Worm (Caenorhabditis elegans) whole organism, L2 larva: ENCODE results near the gene C30G12.6.

Experiments used
- F13H6.1 ChIP-seq: sonication (generic microtip); optimal IDR thresholded peaks from 2 replicates; lab custom pipeline; 2016; ENCODE audit warnings: missing genetic modification characterization, missing compliant biosample characterization
- R02D3.7 ChIP-seq: fragments of 150-350 bp; optimal IDR thresholded peaks from 2 replicates; lab custom pipeline; 2014; ENCODE audit warnings: missing biosample characterization, missing genetic modification characterization
- Y55F3AM.14 ChIP-seq: fragments of 200-800 bp; sonication (Bioruptor generic); optimal IDR thresholded peaks from 2 replicates; lab custom pipeline; 2018; ENCODE audit warnings: mild to moderate bottlenecking, missing genetic modification characterization, missing compliant biosample characterization
- ZK546.5 ChIP-seq: sonication (generic microtip); optimal IDR thresholded peaks from 2 replicates; lab custom pipeline; 2017; ENCODE audit warnings: missing biosample characterization, missing genetic modification characterization
- alr-1 ChIP-seq: fragments of 150-350 bp; optimal IDR thresholded peaks from 2 replicates; lab custom pipeline; 2014; ENCODE audit warnings: missing biosample characterization, missing genetic modification characterization
- aly-2 ChIP-seq: fragments of 150-350 bp; optimal IDR thresholded peaks from 2 replicates; lab custom pipeline; 2014; ENCODE audit warnings: missing biosample characterization, missing genetic modification characterization
- ama-1 ChIP-seq: fragments of 150-350 bp; optimal IDR thresholded peaks from 2 replicates; lab custom pipeline; 2018; ENCODE audit warnings: inconsistent platforms
- blmp-1 ChIP-seq: sonication (generic microtip); optimal IDR thresholded peaks from 2 replicates; lab custom pipeline; 2017; ENCODE audit warnings: missing genetic modification characterization, mild to moderate bottlenecking, missing compliant biosample characterization, antibody characterized with exemption, moderate library complexity; ENCODE audit not compliant: insufficient read depth
- ceh-16 ChIP-seq: fragments of 150-350 bp; optimal IDR thresholded peaks from 2 replicates; lab custom pipeline; 2014; ENCODE audit warnings: missing biosample characterization, missing genetic modification characterization
- ceh-82 ChIP-seq: fragments of 150-350 bp; optimal IDR thresholded peaks from 2 replicates; lab custom pipeline; 2014; ENCODE audit warnings: missing biosample characterization, missing genetic modification characterization
- crh-2 ChIP-seq: sonication (generic microtip); optimal IDR thresholded peaks from 2 replicates; lab custom pipeline; 2017; ENCODE audit warnings: missing biosample characterization, missing genetic modification characterization
- dmd-4 ChIP-seq: sonication (generic microtip); optimal IDR thresholded peaks from 2 replicates; lab custom pipeline; 2017; ENCODE audit warnings: missing biosample characterization, missing genetic modification characterization
- egl-27 ChIP-seq: sonication (generic microtip); optimal IDR thresholded peaks from 3 replicates; lab custom pipeline; 2017; ENCODE audit warnings: missing biosample characterization, missing genetic modification reagents, missing genetic modification characterization
- elt-1 ChIP-seq: fragments of 150-350 bp; optimal IDR thresholded peaks from 2 replicates; lab custom pipeline; 2014; ENCODE audit warnings: missing biosample characterization, missing genetic modification characterization
- elt-3 ChIP-seq: sonication (generic microtip); optimal IDR thresholded peaks from 2 replicates; lab custom pipeline; 2017; ENCODE audit warnings: missing biosample characterization, missing genetic modification characterization
- fos-1 ChIP-seq: fragments of 150-350 bp; optimal IDR thresholded peaks from 2 replicates; lab custom pipeline; 2014; ENCODE audit warnings: missing biosample characterization, missing genetic modification characterization
- gmeb-1 ChIP-seq: fragments of 150-350 bp; optimal IDR thresholded peaks from 2 replicates; lab custom pipeline; 2014; ENCODE audit warnings: missing biosample characterization, missing genetic modification characterization
- lin-11 ChIP-seq: fragments of 150-350 bp; sonication (generic microtip); optimal IDR thresholded peaks from 2 replicates; lab custom pipeline; 2014; ENCODE audit warnings: missing biosample characterization, missing genetic modification characterization, inconsistent platforms, mixed read lengths
- lin-13 ChIP-seq: fragments of 150-350 bp; optimal IDR thresholded peaks from 2 replicates; lab custom pipeline; 2014; ENCODE audit warnings: missing biosample characterization, missing genetic modification reagents, missing genetic modification characterization
- lsy-2 ChIP-seq, 2 experiments: fragments of 150-350 bp in 1 of 2; sonication (generic microtip) in 1 of 2; optimal IDR thresholded peaks; 2 replicates each; lab custom pipeline; 2014 to 2017; ENCODE audit warnings: missing biosample characterization in 2 of 2, missing genetic modification characterization in 2 of 2
- mab-5 ChIP-seq: fragments of 150-350 bp; optimal IDR thresholded peaks from 2 replicates; lab custom pipeline; 2014; ENCODE audit warnings: missing biosample characterization, missing genetic modification characterization
- mbf-1 ChIP-seq: sonication (generic microtip); optimal IDR thresholded peaks from 2 replicates; lab custom pipeline; 2017; ENCODE audit warnings: missing biosample characterization, missing genetic modification characterization
- mdl-1 ChIP-seq, 2 experiments: fragments of 150-350 bp in 1 of 2; sonication (generic microtip) in 1 of 2; optimal IDR thresholded peaks; 2 replicates each; lab custom pipeline; 2017; ENCODE audit warnings: missing biosample characterization in 2 of 2, missing genetic modification characterization in 2 of 2
- nhr-10 ChIP-seq: sonication (generic microtip); optimal IDR thresholded peaks from 2 replicates; lab custom pipeline; 2017; ENCODE audit warnings: missing biosample characterization, missing genetic modification characterization
- nhr-11 ChIP-seq: fragments of 150-350 bp; optimal IDR thresholded peaks from 2 replicates; lab custom pipeline; 2014; ENCODE audit warnings: missing biosample characterization, missing genetic modification characterization
- nhr-12 ChIP-seq: fragments of 150-350 bp; optimal IDR thresholded peaks from 2 replicates; lab custom pipeline; 2014; ENCODE audit warnings: missing biosample characterization, missing genetic modification characterization
- nhr-21 ChIP-seq: fragments of 150-350 bp; optimal IDR thresholded peaks from 2 replicates; lab custom pipeline; 2014; ENCODE audit warnings: missing biosample characterization, missing genetic modification characterization
- nhr-23 ChIP-seq: fragments of 150-350 bp; optimal IDR thresholded peaks from 2 replicates; lab custom pipeline; 2014; ENCODE audit warnings: missing biosample characterization, missing genetic modification reagents, missing genetic modification characterization
- nhr-237 ChIP-seq: fragments of 150-350 bp; optimal IDR thresholded peaks from 2 replicates; lab custom pipeline; 2014; ENCODE audit warnings: missing biosample characterization, missing genetic modification characterization
- nhr-25 ChIP-seq: fragments of 150-350 bp; sonication (generic microtip); optimal IDR thresholded peaks from 3 replicates; lab custom pipeline; 2014; ENCODE audit warnings: missing biosample characterization, missing genetic modification characterization
- nhr-6 ChIP-seq: fragments of 150-350 bp; optimal IDR thresholded peaks from 2 replicates; lab custom pipeline; 2014; ENCODE audit warnings: missing biosample characterization, missing genetic modification characterization
- peb-1 ChIP-seq: fragments of 150-350 bp; optimal IDR thresholded peaks from 2 replicates; lab custom pipeline; 2014; ENCODE audit warnings: missing biosample characterization, missing genetic modification characterization
- sem-4 ChIP-seq: fragments of 150-350 bp; optimal IDR thresholded peaks from 2 replicates; lab custom pipeline; 2014; ENCODE audit warnings: missing biosample characterization, missing genetic modification reagents, missing genetic modification characterization
- skn-1 ChIP-seq: sonication (generic microtip); optimal IDR thresholded peaks from 2 replicates; lab custom pipeline; 2017; ENCODE audit warnings: missing biosample characterization, missing genetic modification characterization
- sma-3 ChIP-seq: sonication (generic microtip); optimal IDR thresholded peaks from 2 replicates; lab custom pipeline; 2016; ENCODE audit warnings: missing genetic modification reagents, missing genetic modification characterization, missing compliant biosample characterization
- sma-9 ChIP-seq, 2 experiments: fragments of 150-350 bp in 1 of 2; sonication (generic microtip) in 1 of 2; optimal IDR thresholded peaks; 2 replicates each; lab custom pipeline; 2014 to 2016; ENCODE audit warnings: missing genetic modification characterization in 2 of 2, mild to moderate bottlenecking in 1 of 2, missing biosample characterization in 1 of 2, missing compliant biosample characterization in 1 of 2, missing genetic modification reagents in 1 of 2, moderate library complexity in 1 of 2
- unc-39 ChIP-seq: fragments of 150-350 bp; optimal IDR thresholded peaks from 2 replicates; lab custom pipeline; 2014; ENCODE audit warnings: missing biosample characterization, missing genetic modification characterization
- unc-55 ChIP-seq: fragments of 150-350 bp; sonication (generic microtip); optimal IDR thresholded peaks from 3 replicates; lab custom pipeline; 2014; ENCODE audit warnings: missing biosample characterization, missing genetic modification reagents, missing genetic modification characterization
- unc-62 ChIP-seq: fragments of 150-350 bp; optimal IDR thresholded peaks from 2 replicates; lab custom pipeline; 2014; ENCODE audit warnings: missing biosample characterization, missing genetic modification reagents, missing genetic modification characterization
- zag-1 ChIP-seq: fragments of 150-350 bp; optimal IDR thresholded peaks from 2 replicates; lab custom pipeline; 2014; ENCODE audit warnings: missing biosample characterization, missing genetic modification characterization
- ztf-1 ChIP-seq: fragments of 200-800 bp; sonication (Bioruptor generic); conservative IDR thresholded peaks from 2 replicates; pipeline ENCODE4 v1.3.6; 2022; ENCODE audit warnings: missing genetic modification characterization, missing compliant biosample characterization
- ztf-11 ChIP-seq: sonication (generic microtip); optimal IDR thresholded peaks from 2 replicates; lab custom pipeline; 2017; ENCODE audit warnings: missing biosample characterization, missing genetic modification characterization
- ztf-4 ChIP-seq: fragments of 150-350 bp; optimal IDR thresholded peaks from 2 replicates; lab custom pipeline; 2014; ENCODE audit warnings: missing biosample characterization, missing genetic modification characterization

Gene C30G12.6

DNA sequence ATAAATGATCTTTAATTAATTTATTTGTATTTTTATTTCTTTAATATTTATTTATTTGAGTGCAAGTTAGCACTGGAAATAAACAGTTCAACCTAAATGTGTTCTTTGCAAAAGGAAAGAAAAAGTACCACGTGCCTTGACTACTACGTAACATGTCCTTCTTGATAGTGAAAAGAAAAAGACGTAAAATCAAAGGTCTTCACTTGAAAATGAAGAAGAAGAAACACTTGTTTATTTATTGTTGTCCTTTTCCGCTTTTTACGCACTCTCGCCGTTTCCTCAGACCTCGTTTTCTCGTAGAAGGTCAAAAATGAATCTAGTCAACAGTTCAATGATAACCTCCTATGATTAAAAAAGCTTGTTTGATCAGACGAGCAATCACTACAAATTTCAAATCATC, 17.9 kb downstream of the C30G12.6 start (continued):
- no peak for TF ChIP-seq skn-1
- TF ChIP-seq unc-62 (GFP tag; lab: Kevin White, UChicago), result no peak
- TF ChIP-seq zag-1, result no peak
- no peak for TF ChIP-seq mbf-1 (tag; lab: Kevin White, UChicago)
- TF ChIP-seq ztf-11 (tag; lab: Kevin White, UChicago), result no peak
- peak; percentile 68 for TF ChIP-seq nhr-21
- TF ChIP-seq nhr-12 (tag; lab: Kevin White, UChicago), result no peak

DNA sequence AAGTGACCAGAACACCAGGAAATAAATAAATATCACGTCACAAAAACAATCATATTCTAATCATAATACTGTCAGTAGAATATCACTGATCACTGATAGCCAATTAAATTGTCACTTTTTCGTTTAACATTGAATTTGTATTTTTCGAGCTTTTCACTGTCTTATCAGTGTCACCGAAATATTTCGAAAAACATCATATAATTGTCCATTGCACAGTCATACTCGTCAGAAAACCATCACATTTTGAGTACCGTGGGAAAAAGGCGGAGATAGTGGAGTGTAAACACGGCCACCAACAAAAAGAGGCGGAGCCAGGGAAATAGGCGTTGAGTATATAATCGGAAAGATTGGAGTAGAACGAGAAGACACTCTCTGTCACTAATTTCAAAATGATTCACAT, 18.6 kb downstream of the C30G12.6 start:
- TF ChIP-seq fos-1 (tag; lab: Kevin White, UChicago) (peak; percentile 83), nhr-25 (tag; lab: Kevin White, UChicago) (no peak), ztf-1 (GFP tag; lab: Robert Waterston, UW) (no peak), crh-2 (tag; lab: Kevin White, UChicago) (peak; percentile 29), skn-1 (peak; percentile 7), F13H6.1 (tag; lab: Kevin White, UChicago) (peak; percentile 32), sma-9 (GFP tag; optimal IDR thresholded peaks at IDR 0.05; lab: Kevin White, UChicago) (peak; percentile 39), sma-9 (tag; optimal IDR thresholded peaks at IDR 0.05; lab: Kevin White, UChicago) (no peak), nhr-12 (tag; lab: Kevin White, UChicago) (no peak)

DNA sequence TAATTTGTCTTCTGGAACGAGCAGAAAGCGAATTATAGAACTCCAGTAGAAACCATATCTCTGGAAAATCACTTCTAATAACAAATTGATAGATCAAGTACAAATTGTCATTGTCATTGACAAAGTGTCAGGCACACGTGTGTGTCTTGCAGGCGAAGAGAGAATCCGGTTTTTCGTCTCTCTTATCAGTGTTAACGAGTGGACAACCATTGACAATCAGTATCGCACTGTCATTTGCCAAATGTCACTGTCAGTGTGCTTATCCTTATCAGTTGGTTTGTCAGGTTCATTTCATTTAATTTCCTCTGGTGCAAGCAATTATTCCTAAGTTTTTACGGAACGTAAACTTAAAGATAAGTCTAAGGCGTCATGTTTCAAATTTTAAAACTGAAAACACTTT, 22.3 kb downstream of the C30G12.6 start:
- TF ChIP-seq lsy-2 (tag; optimal IDR thresholded peaks at IDR 0.05; lab: Kevin White, UChicago) (no peak), fos-1 (tag; lab: Kevin White, UChicago) (peak; percentile 80), gmeb-1 (tag; lab: Kevin White, UChicago) (no peak), nhr-21 (peak; percentile 51), nhr-23 (no peak), nhr-10 (no peak), F13H6.1 (tag; lab: Kevin White, UChicago) (no peak), R02D3.7 (no peak), mbf-1 (tag; lab: Kevin White, UChicago) (no peak), lin-13 (GFP tag; lab: Kevin White, UChicago) (no peak), nhr-11 (tag; lab: Kevin White, UChicago) (no peak), nhr-6 (tag; lab: Kevin White, UChicago) (no peak), unc-55 (GFP tag; lab: Kevin White, UChicago) (no peak), sma-9 (GFP tag; optimal IDR thresholded peaks at IDR 0.05; lab: Kevin White, UChicago) (peak; percentile 57), sma-9 (tag; optimal IDR thresholded peaks at IDR 0.05; lab: Kevin White, UChicago) (no peak), blmp-1 (tag; lab: Kevin White, UChicago) (no peak), mab-5 (tag; lab: Kevin White, UChicago) (no peak), aly-2 (tag; lab: Kevin White, UChicago) (no peak), egl-27 (tag; lab: Kevin White, UChicago) (no peak), sem-4 (tag; lab: Kevin White, UChicago) (no peak), dmd-4 (tag; lab: Kevin White, UChicago) (no peak), peb-1 (tag; lab: Kevin White, UChicago) (no peak), crh-2 (tag; lab: Kevin White, UChicago) (peak; percentile 63), alr-1 (tag; lab: Kevin White, UChicago) (no peak), unc-39 (no peak), ztf-11 (tag; lab: Kevin White, UChicago) (no peak), ceh-82 (no peak), elt-1 (tag; lab: Kevin White, UChicago) (no peak), sma-3 (GFP tag; lab: Kevin White, UChicago) (no peak), ceh-16 (no peak), nhr-25 (tag; lab: Kevin White, UChicago) (no peak), ZK546.5 (no peak)

- TF ChIP-seq ZK546.5 (no peak), ceh-16 (no peak), nhr-237 (tag; lab: Kevin White, UChicago) (no peak), ztf-1 (GFP tag; lab: Robert Waterston, UW) (no peak), elt-3 (tag; lab: Kevin White, UChicago) (no peak), unc-62 (GFP tag; lab: Kevin White, UChicago) (no peak), nhr-12 (tag; lab: Kevin White, UChicago) (no peak), nhr-23 (no peak), sma-3 (GFP tag; lab: Kevin White, UChicago) (peak; percentile 62), Y55F3AM.14 (GFP tag; lab: Kevin White, UChicago) (no peak), ztf-4 (tag; lab: Kevin White, UChicago) (no peak), lin-11 (no peak), blmp-1 (tag; lab: Kevin White, UChicago) (peak; percentile 3), F13H6.1 (tag; lab: Kevin White, UChicago) (no peak), mdl-1 (tag; optimal IDR thresholded peaks at IDR 0.05; lab: Kevin White, UChicago) (peak in 1 of 2 experiments; percentile 6), ztf-11 (tag; lab: Kevin White, UChicago) (no peak), skn-1 (no peak), dmd-4 (tag; lab: Kevin White, UChicago) (no peak), sma-9 (GFP tag; optimal IDR thresholded peaks at IDR 0.05; lab: Kevin White, UChicago) (peak; percentile 49), sma-9 (tag; optimal IDR thresholded peaks at IDR 0.05; lab: Kevin White, UChicago) (no peak), unc-39 (no peak), mab-5 (tag; lab: Kevin White, UChicago) (no peak), nhr-11 (tag; lab: Kevin White, UChicago) (no peak), mbf-1 (tag; lab: Kevin White, UChicago) (no peak), nhr-6 (tag; lab: Kevin White, UChicago) (no peak), crh-2 (tag; lab: Kevin White, UChicago) (no peak), aly-2 (tag; lab: Kevin White, UChicago) (no peak), nhr-10 (no peak), alr-1 (tag; lab: Kevin White, UChicago) (no peak), gmeb-1 (tag; lab: Kevin White, UChicago) (no peak), ama-1 (lab: Kevin White, UChicago) (no peak)
Observed at ce11 chrII:7272513-7272912, 23.3 kb downstream of the C30G12.6 start.
